Fruit fly (Drosophila melanogaster) whole organism, embryonic: Measurements from ENCODE around the gene Dsp1.
A peak's percentile ranks its signal among the peaks of the same experiment; 100 is the strongest.

Experiments
- Aef1 ChIP-seq: fragments of 200-800 bp; sonication (Bioruptor generic); IDR thresholded peaks from 3 replicates; pipeline ENCODE4 v1.3.6; 2022; ENCODE audit warnings: missing biosample characterization, missing genetic modification characterization
- Bgb ChIP-seq: fragments of 200-800 bp; sonication (Bioruptor generic); IDR thresholded peaks from 2 replicates; pipeline ENCODE4 v1.3.6; 2022; ENCODE audit warnings: missing biosample characterization, missing genetic modification characterization; ENCODE audit not compliant: partially characterized antibody
- CG10462 ChIP-seq: fragments of 200-800 bp; sonication (Bioruptor generic); optimal IDR thresholded peaks from 2 replicates; lab custom pipeline; 2016; ENCODE audit warnings: missing biosample characterization, missing genetic modification characterization
- CG12071 ChIP-seq: fragments of 200-800 bp; sonication (Bioruptor generic); optimal IDR thresholded peaks from 3 replicates; lab custom pipeline; 2018; ENCODE audit warnings: missing biosample characterization, mild to moderate bottlenecking, missing genetic modification characterization
- CG13424 ChIP-seq: fragments of 200-800 bp; sonication (Bioruptor generic); optimal IDR thresholded peaks from 2 replicates; lab custom pipeline; 2019; ENCODE audit warnings: missing biosample characterization, mild to moderate bottlenecking, missing genetic modification characterization, moderate library complexity
- CG1647 ChIP-seq: fragments of 200-800 bp; sonication (Bioruptor generic); optimal IDR thresholded peaks from 3 replicates; lab custom pipeline; 2016; ENCODE audit warnings: missing biosample characterization, missing genetic modification characterization
- CG17568 ChIP-seq: fragments of 200-800 bp; sonication (Bioruptor generic); optimal IDR thresholded peaks from 2 replicates; lab custom pipeline; 2018; ENCODE audit warnings: missing biosample characterization, mild to moderate bottlenecking, missing genetic modification characterization, moderate library complexity
- CG2116 ChIP-seq: fragments of 200-800 bp; sonication (Bioruptor generic); optimal IDR thresholded peaks from 3 replicates; lab custom pipeline; 2018; ENCODE audit warnings: missing biosample characterization, mild to moderate bottlenecking, missing genetic modification characterization
- CG2202 ChIP-seq: fragments of 200-800 bp; sonication (Bioruptor generic); optimal IDR thresholded peaks from 2 replicates; lab custom pipeline; 2018; ENCODE audit warnings: missing biosample characterization, mild to moderate bottlenecking, missing genetic modification characterization
- CG31224 ChIP-seq: fragments of 200-800 bp; sonication (Bioruptor generic); IDR thresholded peaks from 2 replicates; pipeline ENCODE4 v1.3.6; 2022; ENCODE audit warnings: missing biosample characterization, missing genetic modification characterization
- CG31365 ChIP-seq: fragments of 200-800 bp; sonication (Bioruptor generic); optimal IDR thresholded peaks from 2 replicates; lab custom pipeline; 2018; ENCODE audit warnings: missing biosample characterization, mild to moderate bottlenecking, missing genetic modification characterization
- CG3163 ChIP-seq: fragments of 200-800 bp; sonication (Bioruptor generic); optimal IDR thresholded peaks from 3 replicates; lab custom pipeline; 2016; ENCODE audit warnings: missing biosample characterization, missing genetic modification characterization
- CG33213 ChIP-seq: fragments of 200-800 bp; sonication (Bioruptor generic); optimal IDR thresholded peaks from 3 replicates; lab custom pipeline; 2016; ENCODE audit warnings: missing biosample characterization, missing genetic modification characterization
- CG34224 ChIP-seq: fragments of 200-800 bp; sonication (Bioruptor generic); IDR thresholded peaks from 3 replicates; pipeline ENCODE4 v1.3.6; 2022; ENCODE audit warnings: missing biosample characterization, missing genetic modification characterization; ENCODE audit not compliant: partially characterized antibody
- CG4707 ChIP-seq: fragments of 200-800 bp; sonication (Bioruptor generic); optimal IDR thresholded peaks from 2 replicates; lab custom pipeline; 2018; ENCODE audit warnings: missing biosample characterization, mild to moderate bottlenecking, missing genetic modification characterization, moderate library complexity
- CG6689 ChIP-seq: fragments of 200-800 bp; sonication (Bioruptor generic); IDR thresholded peaks from 2 replicates; pipeline ENCODE4 v1.3.6; 2022; ENCODE audit warnings: missing biosample characterization, missing genetic modification characterization
- CG6791 ChIP-seq: fragments of 200-800 bp; sonication (Bioruptor generic); IDR thresholded peaks from 3 replicates; pipeline ENCODE4 v1.3.6; 2022; ENCODE audit warnings: missing biosample characterization, missing genetic modification characterization; ENCODE audit not compliant: partially characterized antibody
- CG8359 ChIP-seq: fragments of 200-800 bp; sonication (Bioruptor generic); optimal IDR thresholded peaks from 2 replicates; lab custom pipeline; 2017; ENCODE audit warnings: missing biosample characterization, mild to moderate bottlenecking, missing genetic modification characterization, borderline replicate concordance
- CG8388 ChIP-seq: fragments of 200-800 bp; sonication (Bioruptor generic); optimal IDR thresholded peaks from 2 replicates; lab custom pipeline; 2019; ENCODE audit warnings: missing biosample characterization, mild to moderate bottlenecking, missing genetic modification characterization, moderate library complexity
- CG9215 ChIP-seq: fragments of 200-800 bp; sonication (Bioruptor generic); IDR thresholded peaks from 2 replicates; pipeline ENCODE4 v1.3.6; 2022; ENCODE audit warnings: missing biosample characterization, missing genetic modification characterization
- CG9727 ChIP-seq: fragments of 200-800 bp; sonication (Bioruptor generic); optimal IDR thresholded peaks from 3 replicates; lab custom pipeline; 2017; ENCODE audit warnings: missing biosample characterization, mild to moderate bottlenecking, missing genetic modification characterization
- CG9797 ChIP-seq: fragments of 200-800 bp; sonication (Bioruptor generic); optimal IDR thresholded peaks from 3 replicates; lab custom pipeline; 2018; ENCODE audit warnings: missing biosample characterization, mild to moderate bottlenecking, missing genetic modification characterization
- Deaf1 ChIP-seq: fragments of 200-800 bp; optimal IDR thresholded peaks from 3 replicates; lab custom pipeline; 2019; ENCODE audit warnings: missing biosample characterization, mild to moderate bottlenecking, missing genetic modification characterization, moderate library complexity
- Dfd ChIP-seq, 2 experiments: fragments of >200 bp; optimal IDR thresholded peaks; 2 replicates each; lab custom pipeline; 2017; ENCODE audit warnings: missing biosample characterization in 2 of 2, missing genetic modification characterization in 2 of 2
- Dll ChIP-seq: fragments of 200-800 bp; sonication (Bioruptor generic); IDR thresholded peaks from 4 replicates; pipeline ENCODE4 v1.3.6; 2022; ENCODE audit warnings: missing biosample characterization, missing genetic modification characterization; ENCODE audit not compliant: partially characterized antibody
- E2f1 ChIP-seq: fragments of 200-800 bp; sonication (Bioruptor generic); IDR thresholded peaks from 2 replicates; pipeline ENCODE4 v1.3.6; 2022; ENCODE audit warnings: missing biosample characterization, missing genetic modification characterization
- ERR ChIP-seq: fragments of 200-800 bp; sonication (Bioruptor generic); optimal IDR thresholded peaks from 2 replicates; lab custom pipeline; 2016; ENCODE audit warnings: missing biosample characterization, missing genetic modification characterization
- Ets97D ChIP-seq: fragments of 200-800 bp; sonication (Bioruptor generic); optimal IDR thresholded peaks from 3 replicates; lab custom pipeline; 2016; ENCODE audit warnings: missing biosample characterization, missing genetic modification characterization
- GATAe ChIP-seq: fragments of 200-800 bp; sonication (Bioruptor generic); conservative IDR thresholded peaks from 2 replicates; pipeline ENCODE4 v1.3.6; 2022; ENCODE audit warnings: missing biosample characterization, missing genetic modification characterization
- HmgD ChIP-seq: fragments of 200-800 bp; sonication (Bioruptor generic); optimal IDR thresholded peaks from 3 replicates; lab custom pipeline; 2016; ENCODE audit warnings: missing biosample characterization, missing genetic modification characterization
- Myb ChIP-seq: fragments of 200-800 bp; sonication (Bioruptor generic); optimal IDR thresholded peaks from 2 replicates; lab custom pipeline; 2016; ENCODE audit warnings: missing biosample characterization, missing genetic modification characterization
- Scr ChIP-seq: fragments of 200-800 bp; sonication (Bioruptor generic); IDR thresholded peaks from 2 replicates; pipeline ENCODE4 v1.3.6; 2022; ENCODE audit warnings: missing biosample characterization, missing genetic modification characterization; ENCODE audit not compliant: partially characterized antibody
- Six4 ChIP-seq: fragments of 200-800 bp; sonication (Bioruptor generic); optimal IDR thresholded peaks from 2 replicates; lab custom pipeline; 2016; ENCODE audit warnings: missing biosample characterization, missing genetic modification characterization
- Sox102F ChIP-seq: fragments of 200-800 bp; sonication (Bioruptor generic); optimal IDR thresholded peaks from 2 replicates; lab custom pipeline; 2018; ENCODE audit warnings: missing biosample characterization, mild to moderate bottlenecking, missing genetic modification characterization, moderate library complexity
- Sry-β ChIP-seq: fragments of 200-800 bp; sonication (Bioruptor generic); optimal IDR thresholded peaks from 2 replicates; lab custom pipeline; 2018; ENCODE audit warnings: missing biosample characterization, mild to moderate bottlenecking, missing genetic modification characterization, moderate library complexity
- Stat92E ChIP-seq, 3 experiments: fragments of >200 bp in 2 of 3; fragments of 200-800 bp in 1 of 3; sonication (Bioruptor generic) in 1 of 3; optimal IDR thresholded peaks; 2 replicates each; lab custom pipeline; 2017 to 2019; ENCODE audit warnings: missing biosample characterization in 3 of 3, missing genetic modification characterization in 3 of 3, mild to moderate bottlenecking in 1 of 3, moderate library complexity in 1 of 3
- Taf1 ChIP-seq: fragments of 200-800 bp; sonication (Bioruptor generic); IDR thresholded peaks from 2 replicates; pipeline ENCODE4 v1.3.6; 2022; ENCODE audit warnings: missing biosample characterization, missing genetic modification characterization
- ato ChIP-seq: fragments of 200-800 bp; sonication (Bioruptor generic); IDR thresholded peaks from 2 replicates; pipeline ENCODE4 v1.3.6; 2022; ENCODE audit warnings: missing biosample characterization, missing genetic modification characterization; ENCODE audit not compliant: partially characterized antibody
- cg ChIP-seq: fragments of 200-800 bp; sonication (Bioruptor generic); optimal IDR thresholded peaks from 3 replicates; lab custom pipeline; 2019; ENCODE audit warnings: missing biosample characterization, mild to moderate bottlenecking, missing genetic modification characterization, moderate library complexity
- eve ChIP-seq, 2 experiments: fragments of >200 bp; optimal IDR thresholded peaks; 2 replicates each; lab custom pipeline; 2017; ENCODE audit warnings: missing biosample characterization in 2 of 2, missing genetic modification characterization in 2 of 2
- gce ChIP-seq: fragments of 200-800 bp; sonication (Bioruptor generic); IDR thresholded peaks from 3 replicates; pipeline ENCODE4 v1.3.6; 2022; ENCODE audit warnings: missing biosample characterization, missing genetic modification characterization
- gfzf ChIP-seq: fragments of 200-800 bp; sonication (Bioruptor generic); optimal IDR thresholded peaks from 2 replicates; lab custom pipeline; 2016; ENCODE audit warnings: missing biosample characterization, mild to moderate bottlenecking, missing genetic modification characterization, moderate library complexity
- pita ChIP-seq: fragments of 200-800 bp; sonication (Bioruptor generic); optimal IDR thresholded peaks from 2 replicates; lab custom pipeline; 2017; ENCODE audit warnings: missing biosample characterization, mild to moderate bottlenecking, missing genetic modification characterization
- schlank ChIP-seq: fragments of 200-800 bp; sonication (Bioruptor generic); optimal IDR thresholded peaks from 2 replicates; lab custom pipeline; 2018; ENCODE audit warnings: missing biosample characterization, mild to moderate bottlenecking, missing genetic modification characterization
- sim ChIP-seq: fragments of 200-800 bp; sonication (Bioruptor generic); IDR thresholded peaks from 2 replicates; pipeline ENCODE4 v1.3.6; 2022; ENCODE audit warnings: missing biosample characterization, missing genetic modification characterization
- slbo ChIP-seq: fragments of 200-800 bp; sonication (Bioruptor generic); IDR thresholded peaks from 2 replicates; pipeline ENCODE4 v1.3.6; 2022; ENCODE audit warnings: missing biosample characterization, missing genetic modification characterization
- sna ChIP-seq: fragments of 200-800 bp; sonication (Bioruptor generic); IDR thresholded peaks from 2 replicates; pipeline ENCODE4 v1.3.6; 2022; ENCODE audit warnings: missing biosample characterization, missing genetic modification characterization; ENCODE audit not compliant: partially characterized antibody
- tgo ChIP-seq: fragments of 200-800 bp; sonication (Bioruptor generic); IDR thresholded peaks from 3 replicates; pipeline ENCODE4 v1.3.6; 2022; ENCODE audit warnings: missing biosample characterization, missing genetic modification characterization
- tna ChIP-seq: fragments of 200-800 bp; sonication (Bioruptor generic); IDR thresholded peaks from 2 replicates; pipeline ENCODE4 v1.3.6; 2022; ENCODE audit warnings: missing biosample characterization, missing genetic modification characterization; ENCODE audit not compliant: partially characterized antibody
- unc-4 ChIP-seq: fragments of 200-800 bp; sonication (Bioruptor generic); IDR thresholded peaks from 2 replicates; pipeline ENCODE4 v1.3.6; 2022; ENCODE audit warnings: missing biosample characterization, missing genetic modification characterization; ENCODE audit not compliant: partially characterized antibody
- wdn ChIP-seq: fragments of 200-800 bp; sonication (Bioruptor generic); IDR thresholded peaks from 2 replicates; pipeline ENCODE4 v1.3.6; 2022; ENCODE audit warnings: missing biosample characterization, missing genetic modification characterization

Gene Dsp1

dm6 chrX:16303636-16304035 is 29.8 kb upstream of the Dsp1 start, which contains the start of gene CG3679 (continued):
- TF ChIP-seq CG1647 (GFP tag; lab: Kevin White, UChicago) (no peak), CG2202 (tag; lab: Kevin White, UChicago) (no peak), CG31365 (tag; lab: Kevin White, UChicago) (no peak), CG31224 (GFP tag; lab: Robert Waterston, UW) (no peak), Deaf1 (tag; lab: Kevin White, UChicago) (no peak), CG34224 (peak; percentile 66), Taf1 (GFP tag; lab: Robert Waterston, UW) (no peak), Sox102F (GFP tag; lab: Kevin White, UChicago) (no peak), CG8359 (no peak), Scr (GFP tag; lab: Robert Waterston, UW) (peak; percentile 66), sim (GFP tag; lab: Robert Waterston, UW) (no peak), cg (GFP tag; lab: Kevin White, UChicago) (peak; percentile 25), Bgb (peak; percentile 78), schlank (tag; lab: Kevin White, UChicago) (no peak), unc-4 (peak; percentile 62; the same call in 1 of the 2 replicates), CG9797 (GFP tag; lab: Kevin White, UChicago) (no peak), pita (no peak), CG9727 (no peak), wdn (no peak), Aef1 (GFP tag; lab: Robert Waterston, UW) (no peak), GATAe (GFP tag; lab: Robert Waterston, UW) (no peak), CG4707 (GFP tag; lab: Kevin White, UChicago) (no peak), CG17568 (GFP tag; lab: Kevin White, UChicago) (no peak), tna (GFP tag; lab: Robert Waterston, UW) (peak; percentile 61), CG3163 (no peak), Six4 (GFP tag; lab: Kevin White, UChicago) (no peak), CG13424 (tag; lab: Kevin White, UChicago) (no peak), eve (GFP tag; optimal IDR thresholded peaks at IDR 0.05; lab: Kevin White, UChicago) (no peak), Dll (GFP tag; lab: Robert Waterston, UW) (peak; percentile 68), CG2116 (GFP tag; lab: Kevin White, UChicago) (peak; percentile 75), CG8388 (GFP tag; lab: Kevin White, UChicago) (no peak), Ets97D (no peak), Myb (GFP tag; lab: Kevin White, UChicago) (no peak), tgo (GFP tag; lab: Robert Waterston, UW) (no peak), CG6791 (GFP tag; lab: Robert Waterston, UW) (peak; percentile 82), CG6689 (no peak), CG12071 (no peak), CG9215 (GFP tag; lab: Robert Waterston, UW) (no peak), Sry-β (GFP tag; lab: Kevin White, UChicago) (no peak), ERR (GFP tag; lab: Kevin White, UChicago) (no peak), CG33213 (no peak), HmgD (no peak), gfzf (GFP tag; lab: Kevin White, UChicago) (no peak), Stat92E (GFP tag; optimal IDR thresholded peaks at IDR 0.05; lab: Kevin White, UChicago) (no peak), Dfd (GFP tag; optimal IDR thresholded peaks at IDR 0.05; lab: Kevin White, UChicago) (no peak), ato (GFP tag; lab: Robert Waterston, UW) (no peak), E2f1 (GFP tag; lab: Robert Waterston, UW) (no peak), sna (GFP tag; lab: Robert Waterston, UW) (no peak), gce (no peak), slbo (GFP tag; lab: Robert Waterston, UW) (no peak), CG10462 (GFP tag; lab: Kevin White, UChicago) (no peak)
